Worm (Caenorhabditis elegans): Measurements from ENCODE around the gene srx-43.

srx-43 gene

DNA sequence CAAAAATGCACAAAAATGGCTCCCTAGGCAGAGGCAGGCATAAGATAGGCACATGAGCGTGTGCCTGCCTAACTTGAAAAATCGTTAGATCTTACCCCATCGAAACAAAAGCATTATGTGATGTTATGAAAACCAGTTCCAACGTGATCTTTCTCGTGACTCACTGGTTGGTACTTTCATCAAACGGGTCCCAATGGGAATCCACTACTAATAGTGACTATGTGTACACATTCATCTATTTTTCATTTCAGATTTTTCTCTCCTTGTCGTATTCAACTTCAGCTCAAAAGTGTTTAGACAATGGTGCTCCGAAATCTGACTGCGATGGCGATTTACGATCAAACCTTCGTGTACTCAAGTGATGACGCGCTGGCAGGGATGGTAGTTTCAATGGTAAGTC is at the start of gene srx-43:
TSS of gene srx-43 (plus strand) at position 301 of the 400 bp plus-strand sequence.
- TF ChIP-seq lin-39 (tag; optimal IDR thresholded peaks at IDR 0.05): no peak
- no peak for TF ChIP-seq sma-3 (GFP tag; optimal IDR thresholded peaks at IDR 0.05)
- TF ChIP-seq snpc-4 (tag; optimal IDR thresholded peaks at IDR 0.05): no peak
- no peak for TF ChIP-seq ZK546.5 (tag; optimal IDR thresholded peaks at IDR 0.05)
- no peak for TF ChIP-seq aly-2 (tag; optimal IDR thresholded peaks at IDR 0.05)
- TF ChIP-seq sma-9 (GFP tag; optimal IDR thresholded peaks at IDR 0.05): no peak
- no peak for TF ChIP-seq sma-9 (tag; optimal IDR thresholded peaks at IDR 0.05)
- TF ChIP-seq R02D3.7 (tag; optimal IDR thresholded peaks at IDR 0.05): no peak
- TF ChIP-seq dmd-4 (tag; optimal IDR thresholded peaks at IDR 0.05): no peak
- TF ChIP-seq nhr-129 (tag; optimal IDR thresholded peaks at IDR 0.05): no peak
- TF ChIP-seq nhr-11 (tag; optimal IDR thresholded peaks at IDR 0.05): no peak
- no peak for TF ChIP-seq skn-1 (tag; optimal IDR thresholded peaks at IDR 0.05)
- no peak for TF ChIP-seq ceh-16 (tag; optimal IDR thresholded peaks at IDR 0.05)
- no peak for TF ChIP-seq ztf-11 (tag; optimal IDR thresholded peaks at IDR 0.05)
- no peak for TF ChIP-seq peb-1 (tag; optimal IDR thresholded peaks at IDR 0.05)
- no peak for TF ChIP-seq F13H6.1 (tag; optimal IDR thresholded peaks at IDR 0.05)
- no peak for TF ChIP-seq gmeb-1 (tag; optimal IDR thresholded peaks at IDR 0.05)
- TF ChIP-seq crh-2 (tag; optimal IDR thresholded peaks at IDR 0.05): no peak

DNA sequence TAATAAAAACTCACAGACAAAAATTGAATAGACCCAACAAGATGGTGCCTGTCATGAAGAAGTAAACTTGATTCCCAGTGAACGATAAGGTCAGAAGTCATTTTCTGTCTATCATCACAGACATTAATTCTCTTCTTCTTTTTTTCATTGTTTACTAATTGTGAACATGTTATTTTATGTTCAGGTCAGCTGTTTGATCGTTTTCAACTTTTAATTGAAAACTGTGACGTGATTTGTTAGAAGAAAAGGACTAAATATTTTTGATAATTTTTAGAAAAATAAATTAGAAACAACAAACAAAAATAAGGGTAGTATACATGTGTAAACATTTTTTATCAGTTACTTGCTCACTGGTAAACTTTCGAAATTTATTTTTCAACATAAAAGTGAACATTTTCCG is 48.1 kb upstream of the srx-43 start, which contains the start of gene F36G9.7:
TSS of gene F36G9.7 (minus strand) at position 101 of the 400 bp plus-strand sequence.
- TF ChIP-seq nhr-77 (tag; optimal IDR thresholded peaks at IDR 0.05): no peak
- no peak for TF ChIP-seq sma-9 (GFP tag; optimal IDR thresholded peaks at IDR 0.05)
- no peak for TF ChIP-seq sma-9 (tag; optimal IDR thresholded peaks at IDR 0.05)
- no peak for TF ChIP-seq ztf-4 (tag; optimal IDR thresholded peaks at IDR 0.05)
- TF ChIP-seq unc-39 (tag; optimal IDR thresholded peaks at IDR 0.05): no peak
- TF ChIP-seq ceh-16 (tag; optimal IDR thresholded peaks at IDR 0.05): no peak
- TF ChIP-seq F13H6.1 (tag; optimal IDR thresholded peaks at IDR 0.05): no peak
- TF ChIP-seq Y55F3AM.14 (GFP tag; optimal IDR thresholded peaks at IDR 0.05): no peak

DNA sequence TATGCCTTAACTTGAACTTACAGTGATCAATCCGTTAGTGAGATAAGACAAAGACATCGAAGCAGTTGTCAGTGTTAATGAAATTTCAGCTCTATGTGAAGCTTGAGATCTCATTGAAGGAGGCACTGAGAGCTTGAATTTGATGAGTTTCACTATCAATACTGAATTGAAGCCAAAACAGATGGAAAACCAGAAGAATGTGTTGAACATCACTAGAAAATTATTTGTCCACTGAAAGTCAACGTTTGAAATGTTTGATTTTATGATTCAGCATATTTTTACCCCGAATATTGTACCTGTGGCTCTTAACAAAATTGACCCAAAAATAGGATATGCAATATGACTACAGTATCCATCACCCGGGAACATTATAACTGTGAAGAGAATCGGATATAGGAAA is 47.0 kb upstream of the srx-43 start:
- TF ChIP-seq lin-39 (tag; optimal IDR thresholded peaks at IDR 0.05) (no peak), nhr-23 (tag; optimal IDR thresholded peaks at IDR 0.05) (no peak), elt-1 (tag; optimal IDR thresholded peaks at IDR 0.05) (no peak), crh-2 (tag; optimal IDR thresholded peaks at IDR 0.05) (no peak), C34F6.9 (tag; optimal IDR thresholded peaks at IDR 0.05) (no peak), skn-1 (tag; optimal IDR thresholded peaks at IDR 0.05) (no peak)

DNA sequence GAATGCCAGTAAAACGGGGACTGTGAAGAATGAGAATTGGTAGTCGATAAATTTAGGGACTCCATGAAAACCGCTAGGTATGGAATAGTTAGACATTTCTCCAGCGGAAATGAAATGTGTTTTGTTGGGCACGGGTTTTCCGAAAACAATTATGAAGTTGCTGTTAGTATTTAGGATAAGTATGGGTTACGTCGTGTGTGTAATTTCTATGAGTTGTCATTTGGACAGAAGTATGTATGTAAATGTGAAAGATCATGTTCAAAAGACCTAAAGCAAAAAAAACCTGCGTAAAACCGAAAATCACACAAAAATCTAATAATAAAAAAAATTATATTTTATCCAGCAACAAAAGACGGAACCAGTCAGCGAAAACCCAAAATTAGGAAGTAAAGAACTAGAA is 45.3 kb upstream of the srx-43 start, which contains the start of gene sru-23:
TSS of gene sru-23 (minus strand) at position 101 of the 400 bp plus-strand sequence.
- TF ChIP-seq sma-3 (GFP tag; optimal IDR thresholded peaks at IDR 0.05) (no peak), unc-62 (GFP tag; optimal IDR thresholded peaks at IDR 0.05) (no peak), ZK546.5 (tag; optimal IDR thresholded peaks at IDR 0.05) (no peak), egl-27 (tag; optimal IDR thresholded peaks at IDR 0.05) (no peak), fos-1 (tag; optimal IDR thresholded peaks at IDR 0.05) (no peak), gmeb-1 (tag; optimal IDR thresholded peaks at IDR 0.05) (no peak), skn-1 (tag; optimal IDR thresholded peaks at IDR 0.05) (no peak), crh-2 (tag; optimal IDR thresholded peaks at IDR 0.05) (no peak), elt-3 (tag; optimal IDR thresholded peaks at IDR 0.05) (no peak), snpc-4 (tag; optimal IDR thresholded peaks at IDR 0.05) (no peak), unc-39 (tag; optimal IDR thresholded peaks at IDR 0.05) (no peak), nhr-21 (tag; optimal IDR thresholded peaks at IDR 0.05) (no peak), nhr-11 (tag; optimal IDR thresholded peaks at IDR 0.05) (no peak), alr-1 (tag; optimal IDR thresholded peaks at IDR 0.05) (no peak), nhr-23 (tag; optimal IDR thresholded peaks at IDR 0.05) (no peak), peb-1 (tag; optimal IDR thresholded peaks at IDR 0.05) (no peak), lin-11 (tag; optimal IDR thresholded peaks at IDR 0.05) (no peak), C34F6.9 (tag; optimal IDR thresholded peaks at IDR 0.05) (no peak), Y55F3AM.14 (GFP tag; optimal IDR thresholded peaks at IDR 0.05) (no peak)

- TF ChIP-seq ztf-4 (tag; optimal IDR thresholded peaks at IDR 0.05): no peak
- TF ChIP-seq sem-4 (tag; optimal IDR thresholded peaks at IDR 0.05): no peak
- TF ChIP-seq nhr-25 (tag; optimal IDR thresholded peaks at IDR 0.05): no peak
- no peak for TF ChIP-seq alr-1 (tag; optimal IDR thresholded peaks at IDR 0.05)
- no peak for TF ChIP-seq nhr-129 (tag; optimal IDR thresholded peaks at IDR 0.05)
- no peak for TF ChIP-seq nhr-12 (tag; optimal IDR thresholded peaks at IDR 0.05)
Observed at ce11 chrV:15974836-15975235, 42.9 kb upstream of the srx-43 start, which contains the start of gene sru-22. sru-22 (minus strand) TSS chrV:15974936.

All from whole organism, L2 larva.